Worm (Caenorhabditis elegans) whole organism, L4 larva: ENCODE results near the gene F07G11.4.

Experiments used
- nhr-28 ChIP-seq: fragments of 150-350 bp; optimal IDR thresholded peaks from 2 replicates; lab custom pipeline; 2014; ENCODE audit warnings: missing biosample characterization, missing genetic modification characterization
- unc-39 ChIP-seq: sonication (generic microtip); optimal IDR thresholded peaks from 2 replicates; lab custom pipeline; 2017; ENCODE audit warnings: missing biosample characterization, missing genetic modification characterization

DNA sequence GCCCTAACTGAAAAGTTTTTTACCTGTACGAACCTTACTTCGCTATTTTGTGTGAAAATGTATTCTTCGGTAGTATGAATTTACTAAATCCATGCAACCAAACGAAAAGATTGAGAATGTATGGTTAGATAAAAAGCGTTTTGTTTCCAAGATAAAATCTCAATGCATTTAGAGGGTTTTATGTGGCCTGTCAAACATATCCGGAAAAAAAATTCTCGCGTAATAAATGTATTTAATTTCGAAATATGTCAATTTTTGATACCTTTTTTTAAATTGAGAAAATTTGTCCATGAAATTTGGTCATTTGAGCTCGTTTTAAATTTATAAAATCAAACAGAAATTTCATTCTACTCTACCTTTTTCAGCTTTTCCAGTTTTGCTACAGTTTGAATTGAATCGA lies at the start of gene F07G11.4:
- TF ChIP-seq unc-39 (no peak), nhr-28 (tag; lab: Kevin White, UChicago) (no peak)
